Worm (Caenorhabditis elegans) whole organism, L1 larva: Measurements from ENCODE around the gene nas-15.
A peak's percentile ranks its signal among the peaks of the same experiment; 100 is the strongest.

Experiments
- C04F5.9 ChIP-seq: sonication (generic microtip); optimal IDR thresholded peaks from 2 replicates; lab custom pipeline; 2016; ENCODE audit warnings: missing genetic modification characterization, missing compliant biosample characterization
- C16A3.4 ChIP-seq: fragments of 150-350 bp; optimal IDR thresholded peaks from 2 replicates; lab custom pipeline; 2014; ENCODE audit warnings: missing biosample characterization, missing genetic modification characterization
- C34B4.2 ChIP-seq: sonication (generic microtip); optimal IDR thresholded peaks from 2 replicates; lab custom pipeline; 2017; ENCODE audit warnings: mild to moderate bottlenecking, missing genetic modification characterization, missing compliant biosample characterization
- Y116A8C.19 ChIP-seq: sonication (generic microtip); optimal IDR thresholded peaks from 2 replicates; lab custom pipeline; 2016; ENCODE audit warnings: missing compliant biosample characterization, missing genetic modification characterization, borderline replicate concordance
- alr-1 ChIP-seq: fragments of 200-800 bp; sonication (Bioruptor generic); optimal IDR thresholded peaks from 2 replicates; lab custom pipeline; 2018; ENCODE audit warnings: borderline replicate concordance, mild to moderate bottlenecking, missing genetic modification characterization, missing compliant biosample characterization
- aly-2 ChIP-seq: fragments of 150-350 bp; optimal IDR thresholded peaks from 2 replicates; lab custom pipeline; 2014; ENCODE audit warnings: missing biosample characterization, missing genetic modification characterization
- blmp-1 ChIP-seq: fragments of 150-350 bp; optimal IDR thresholded peaks from 2 replicates; lab custom pipeline; 2014; ENCODE audit warnings: missing biosample characterization, missing genetic modification characterization
- ceh-63 ChIP-seq: fragments of 200-800 bp; sonication (Bioruptor generic); optimal IDR thresholded peaks from 2 replicates; lab custom pipeline; 2018; ENCODE audit warnings: mild to moderate bottlenecking, missing genetic modification characterization, missing compliant biosample characterization
- ceh-8 ChIP-seq: fragments of 200-800 bp; sonication (Bioruptor generic); optimal IDR thresholded peaks from 2 replicates; lab custom pipeline; 2018; ENCODE audit warnings: mild to moderate bottlenecking, missing genetic modification characterization, moderate library complexity, missing compliant biosample characterization
- ceh-82 ChIP-seq, 3 experiments: fragments of 150-350 bp in 1 of 3; sonication (generic microtip) in 2 of 3; optimal IDR thresholded peaks; 2 replicates each; lab custom pipeline; 2014 to 2017; ENCODE audit warnings: missing biosample characterization in 3 of 3, missing genetic modification characterization in 3 of 3
- ces-1 ChIP-seq: fragments of 150-350 bp; optimal IDR thresholded peaks from 2 replicates; lab custom pipeline; 2014; ENCODE audit warnings: missing biosample characterization, missing genetic modification reagents, missing genetic modification characterization
- dpl-1 ChIP-seq, 3 experiments: fragments of 150-350 bp in 2 of 3; sonication (generic microtip) in 1 of 3; optimal IDR thresholded peaks; 2 replicates each; lab custom pipeline; 2014 to 2017; ENCODE audit warnings: missing biosample characterization in 3 of 3, missing genetic modification characterization in 3 of 3, missing genetic modification reagents in 3 of 3
- efl-1 ChIP-seq, 4 experiments: fragments of 150-350 bp; optimal IDR thresholded peaks in 3 of 4; peaks in 1 of 4; 1 replicate in 1 of 4; 2 replicates in 3 of 4; lab custom pipeline; 2014; ENCODE audit warnings: missing biosample characterization in 2 of 4, missing genetic modification characterization in 2 of 4, missing genetic modification reagents in 2 of 4
- egl-27 ChIP-seq, 2 experiments: fragments of 150-350 bp in 1 of 2; sonication (generic microtip); optimal IDR thresholded peaks; 3 replicates each; lab custom pipeline; 2017 to 2018; ENCODE audit warnings: missing biosample characterization in 2 of 2, missing genetic modification characterization in 2 of 2, missing genetic modification reagents in 2 of 2
- elt-3 ChIP-seq, 6 experiments: fragments of 150-350 bp in 1 of 6; sonication (generic microtip); optimal IDR thresholded peaks; 2 replicates each; lab custom pipeline; 2017 to 2018; ENCODE audit warnings: missing biosample characterization in 6 of 6, missing genetic modification characterization in 6 of 6, inconsistent platforms in 1 of 6
- ets-5 ChIP-seq: fragments of 200-800 bp; sonication (Bioruptor generic); IDR thresholded peaks from 2 replicates; pipeline ENCODE4 v1.3.6; 2022; ENCODE audit warnings: missing genetic modification characterization, missing compliant biosample characterization
- fkh-10 ChIP-seq: sonication (generic microtip); optimal IDR thresholded peaks from 2 replicates; lab custom pipeline; 2017; ENCODE audit warnings: missing biosample characterization, missing genetic modification reagents, missing genetic modification characterization
- fkh-4 ChIP-seq: sonication (generic microtip); optimal IDR thresholded peaks from 2 replicates; lab custom pipeline; 2016; ENCODE audit warnings: missing compliant biosample characterization, missing genetic modification characterization, borderline replicate concordance
- fkh-8 ChIP-seq: sonication (generic microtip); optimal IDR thresholded peaks from 2 replicates; lab custom pipeline; 2016; ENCODE audit warnings: mild to moderate bottlenecking, missing genetic modification characterization, missing compliant biosample characterization
- fos-1 ChIP-seq: fragments of 150-350 bp; optimal IDR thresholded peaks from 2 replicates; lab custom pipeline; 2014; ENCODE audit warnings: missing biosample characterization, missing genetic modification characterization
- hlh-17 ChIP-seq: fragments of 200-800 bp; sonication (Bioruptor generic); optimal IDR thresholded peaks from 2 replicates; lab custom pipeline; 2018; ENCODE audit warnings: missing genetic modification characterization, mild to moderate bottlenecking, missing compliant biosample characterization, moderate library complexity, borderline replicate concordance
- hlh-4 ChIP-seq: sonication (generic microtip); optimal IDR thresholded peaks from 2 replicates; lab custom pipeline; 2016; ENCODE audit warnings: mild to moderate bottlenecking, missing genetic modification characterization, missing compliant biosample characterization
- irx-1 ChIP-seq: sonication (generic microtip); optimal IDR thresholded peaks from 2 replicates; lab custom pipeline; 2016; ENCODE audit warnings: missing genetic modification characterization, missing compliant biosample characterization
- isw-1 ChIP-seq: fragments of 200-800 bp; sonication (Bioruptor generic); IDR thresholded peaks from 2 replicates; pipeline ENCODE4 v1.3.6; 2022; ENCODE audit warnings: missing genetic modification characterization, missing compliant biosample characterization
- lin-13 ChIP-seq: fragments of 150-350 bp; optimal IDR thresholded peaks from 2 replicates; lab custom pipeline; 2014; ENCODE audit warnings: missing biosample characterization, missing genetic modification reagents, missing genetic modification characterization
- lin-14 ChIP-seq: fragments of 200-800 bp; sonication (Bioruptor generic); optimal IDR thresholded peaks from 2 replicates; lab custom pipeline; 2018; ENCODE audit warnings: mild to moderate bottlenecking, missing genetic modification characterization, moderate library complexity, missing compliant biosample characterization
- lin-35 ChIP-seq, 2 experiments: fragments of 150-350 bp; optimal IDR thresholded peaks; 2 replicates each; lab custom pipeline; 2014; ENCODE audit warnings: missing biosample characterization in 2 of 2, missing genetic modification characterization in 2 of 2, missing genetic modification reagents in 2 of 2
- lin-39 ChIP-seq: fragments of 150-350 bp; optimal IDR thresholded peaks from 2 replicates; lab custom pipeline; 2014; ENCODE audit warnings: missing biosample characterization, missing genetic modification reagents, missing genetic modification characterization
- lsy-2 ChIP-seq, 2 experiments: fragments of 150-350 bp; optimal IDR thresholded peaks; 2 replicates each; lab custom pipeline; 2014; ENCODE audit warnings: missing biosample characterization in 2 of 2, missing genetic modification characterization in 2 of 2
- mab-9 ChIP-seq: fragments of 200-800 bp; sonication (Bioruptor generic); IDR thresholded peaks from 2 replicates; pipeline ENCODE4 v1.3.6; 2022; ENCODE audit warnings: missing genetic modification reagents, missing genetic modification characterization, missing compliant biosample characterization
- mep-1 ChIP-seq: fragments of 150-350 bp; optimal IDR thresholded peaks from 2 replicates; lab custom pipeline; 2014; ENCODE audit warnings: missing biosample characterization, missing genetic modification characterization
- nhr-19 ChIP-seq: fragments of 200-800 bp; sonication (Bioruptor generic); conservative IDR thresholded peaks from 2 replicates; pipeline ENCODE4 v1.3.6; 2022; ENCODE audit warnings: missing genetic modification characterization, missing compliant biosample characterization
- nhr-20 ChIP-seq: sonication (generic microtip); optimal IDR thresholded peaks from 2 replicates; lab custom pipeline; 2016; ENCODE audit warnings: mild to moderate bottlenecking, missing genetic modification characterization, missing compliant biosample characterization
- nhr-237 ChIP-seq: fragments of 150-350 bp; optimal IDR thresholded peaks from 2 replicates; lab custom pipeline; 2014; ENCODE audit warnings: missing biosample characterization, missing genetic modification characterization
- nhr-28 ChIP-seq: fragments of 150-350 bp; optimal IDR thresholded peaks from 2 replicates; lab custom pipeline; 2014; ENCODE audit warnings: missing biosample characterization, missing genetic modification characterization
- nhr-47 ChIP-seq: sonication (generic microtip); optimal IDR thresholded peaks from 2 replicates; lab custom pipeline; 2016; ENCODE audit warnings: mild to moderate bottlenecking, missing genetic modification characterization, moderate library complexity, missing compliant biosample characterization
- nhr-84 ChIP-seq: sonication (generic microtip); optimal IDR thresholded peaks from 2 replicates; lab custom pipeline; 2017; ENCODE audit warnings: missing biosample characterization, missing genetic modification characterization
- nhr-85 ChIP-seq: sonication (generic microtip); peaks from one replicate; lab custom pipeline; 2016; ENCODE audit warnings: missing genetic modification characterization, inconsistent platforms, missing compliant biosample characterization
- pax-3 ChIP-seq: fragments of 200-800 bp; sonication (Bioruptor generic); optimal IDR thresholded peaks from 2 replicates; lab custom pipeline; 2018; ENCODE audit warnings: mild to moderate bottlenecking, missing genetic modification characterization, moderate library complexity, missing compliant biosample characterization
- pqm-1 ChIP-seq: sonication (generic microtip); optimal IDR thresholded peaks from 3 replicates; lab custom pipeline; 2017; ENCODE audit warnings: missing biosample characterization, missing genetic modification characterization
- rnt-1 ChIP-seq: sonication (generic microtip); optimal IDR thresholded peaks from 2 replicates; lab custom pipeline; 2016; ENCODE audit warnings: mild to moderate bottlenecking, missing genetic modification characterization, moderate library complexity, missing compliant biosample characterization
- skn-1 ChIP-seq: fragments of 150-350 bp; optimal IDR thresholded peaks from 2 replicates; lab custom pipeline; 2014; ENCODE audit warnings: missing biosample characterization, missing genetic modification characterization
- snpc-4 ChIP-seq: fragments of 150-350 bp; optimal IDR thresholded peaks from 2 replicates; lab custom pipeline; 2014; ENCODE audit warnings: missing biosample characterization, missing genetic modification characterization
- snu-23 ChIP-seq: sonication (generic microtip); optimal IDR thresholded peaks from 2 replicates; lab custom pipeline; 2016; ENCODE audit warnings: missing genetic modification characterization, missing compliant biosample characterization
- swsn-7 ChIP-seq: sonication (generic microtip); optimal IDR thresholded peaks from 2 replicates; lab custom pipeline; 2016; ENCODE audit warnings: missing genetic modification characterization, missing compliant biosample characterization
- tbx-2 ChIP-seq: sonication (generic microtip); optimal IDR thresholded peaks from 2 replicates; lab custom pipeline; 2016; ENCODE audit warnings: missing genetic modification characterization, missing compliant biosample characterization
- unc-130 ChIP-seq: fragments of 150-350 bp; optimal IDR thresholded peaks from 2 replicates; lab custom pipeline; 2017; ENCODE audit warnings: missing biosample characterization, missing genetic modification characterization, inconsistent platforms
- unc-30 ChIP-seq: sonication (generic microtip); optimal IDR thresholded peaks from 2 replicates; lab custom pipeline; 2017; ENCODE audit warnings: missing biosample characterization, missing genetic modification characterization
- unc-62 ChIP-seq: fragments of 150-350 bp; optimal IDR thresholded peaks from 2 replicates; lab custom pipeline; 2014; ENCODE audit warnings: missing biosample characterization, missing genetic modification reagents, missing genetic modification characterization
- vab-15 ChIP-seq: sonication (generic microtip); optimal IDR thresholded peaks from 2 replicates; lab custom pipeline; 2017; ENCODE audit warnings: missing genotype, mild to moderate bottlenecking, missing genetic modification characterization, missing compliant biosample characterization
- zip-4 ChIP-seq: fragments of 200-800 bp; sonication (Bioruptor generic); optimal IDR thresholded peaks from 2 replicates; lab custom pipeline; 2018; ENCODE audit warnings: mild to moderate bottlenecking, missing genetic modification characterization, moderate library complexity, missing compliant biosample characterization
- ztf-11 ChIP-seq, 2 experiments: sonication (generic microtip); optimal IDR thresholded peaks; 2 replicates each; lab custom pipeline; 2016 to 2017; ENCODE audit warnings: missing genetic modification characterization in 2 of 2, missing biosample characterization in 1 of 2, missing compliant biosample characterization in 1 of 2

Gene nas-15

DNA sequence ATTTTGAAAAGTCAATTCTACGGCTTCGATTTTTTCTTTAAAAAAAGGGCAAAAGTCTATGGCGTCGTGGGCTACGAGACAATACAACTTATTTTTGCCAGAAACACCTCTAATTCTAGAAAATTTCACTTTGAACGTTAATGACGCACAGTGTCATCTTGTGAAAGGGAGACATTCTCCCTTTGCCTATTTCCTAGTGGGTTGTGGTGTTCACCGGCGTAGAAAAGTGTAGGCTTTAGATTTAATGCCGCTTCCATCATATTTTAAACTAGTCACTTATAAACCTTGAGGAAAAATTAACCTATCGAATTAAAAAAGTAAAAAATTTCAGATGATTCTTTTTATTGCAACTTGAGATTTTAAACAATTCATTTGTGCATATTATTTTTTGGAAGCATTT is 7.8 kb downstream of the nas-15 start (continued):
- TF ChIP-seq ets-5 = no peak
- no peak for TF ChIP-seq fos-1
- no peak for TF ChIP-seq isw-1 (GFP tag; lab: Robert Waterston, UW)
- TF ChIP-seq nhr-20 (tag; lab: Kevin White, UChicago) = peak; percentile 26
- TF ChIP-seq C34B4.2 = no peak
- TF ChIP-seq nhr-237 (tag; lab: Kevin White, UChicago) = no peak
- no peak for TF ChIP-seq ces-1
- TF ChIP-seq irx-1 (tag; lab: Kevin White, UChicago) = peak; percentile 13
- TF ChIP-seq lin-39 = no peak
- TF ChIP-seq nhr-28 (tag; lab: Kevin White, UChicago) = no peak
- TF ChIP-seq nhr-19 = no peak; the same call in 1 of the 2 replicates
- TF ChIP-seq unc-130 (tag; lab: Kevin White, UChicago) = no peak
- TF ChIP-seq vab-15 = no peak
- TF ChIP-seq unc-30 (tag; lab: Kevin White, UChicago) = no peak
- TF ChIP-seq ceh-63 (GFP tag; lab: Kevin White, UChicago) = no peak
- TF ChIP-seq hlh-17 = no peak
- TF ChIP-seq aly-2 (tag; lab: Kevin White, UChicago) = no peak
- TF ChIP-seq ceh-82 (tag; optimal IDR thresholded peaks at IDR 0.05; lab: Kevin White, UChicago) = peak in 1 of 3 experiments; percentile 34
- TF ChIP-seq elt-3 (tag; optimal IDR thresholded peaks at IDR 0.05; lab: Kevin White, UChicago) = no peak
- no peak for TF ChIP-seq zip-4
- no peak for TF ChIP-seq fkh-4 (tag; lab: Kevin White, UChicago)
- peak; percentile 68 for TF ChIP-seq nhr-85 (tag; lab: Kevin White, UChicago)
- no peak for TF ChIP-seq skn-1 (tag; lab: Kevin White, UChicago)
- no peak for TF ChIP-seq Y116A8C.19
- peak; percentile 51 for TF ChIP-seq rnt-1 (tag; lab: Kevin White, UChicago)
- TF ChIP-seq fkh-10 = no peak
- TF ChIP-seq pqm-1 (tag; lab: Kevin White, UChicago) = no peak
- TF ChIP-seq blmp-1 = no peak
- TF ChIP-seq alr-1 (tag; lab: Kevin White, UChicago) = no peak
- TF ChIP-seq nhr-84 (tag; lab: Kevin White, UChicago) = no peak
- no peak for TF ChIP-seq mep-1 (tag; lab: Kevin White, UChicago)
- no peak for TF ChIP-seq lin-14 (GFP tag; lab: Kevin White, UChicago)
- no peak for TF ChIP-seq ztf-11 (tag; optimal IDR thresholded peaks at IDR 0.05; lab: Kevin White, UChicago)
- TF ChIP-seq lin-13 (GFP tag; lab: Kevin White, UChicago) = no peak
- TF ChIP-seq ceh-8 (GFP tag; lab: Kevin White, UChicago) = peak; percentile 29
- peak; percentile 11 for TF ChIP-seq tbx-2 (tag; lab: Kevin White, UChicago)
- no peak for TF ChIP-seq hlh-4 (tag; lab: Kevin White, UChicago)
- no peak for TF ChIP-seq efl-1 (optimal IDR thresholded peaks at IDR 0.05; lab: Kevin White, UChicago)
- TF ChIP-seq efl-1 (GFP tag; optimal IDR thresholded peaks at IDR 0.05 in 1 of 2; lab: Kevin White, UChicago) = peak in 1 of 2 experiments; percentile 69

DNA sequence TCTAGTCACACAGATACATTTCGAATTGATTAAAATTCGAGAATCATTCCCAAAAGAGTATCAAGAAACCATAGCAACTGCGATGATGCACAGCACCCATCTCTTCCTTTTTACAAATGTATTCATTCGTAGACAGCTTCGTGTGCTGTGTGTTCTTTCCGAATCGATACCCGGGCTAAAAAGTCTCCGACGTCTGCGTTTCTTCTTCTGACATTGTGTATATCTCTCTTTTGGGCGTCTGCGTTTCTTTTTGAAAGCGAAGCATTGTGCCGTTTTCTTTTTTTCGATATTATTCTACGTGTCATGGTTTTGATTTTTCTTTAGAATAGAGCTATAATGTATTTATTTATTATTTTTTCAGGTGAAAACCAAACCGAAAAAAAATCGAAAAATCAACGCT is 10.5 kb downstream of the nas-15 start, which contains the start of gene attf-5:
TSS of gene attf-5 (plus strand) at position 362 of the 400 bp plus-strand sequence.
- TF ChIP-seq fkh-8 (tag; lab: Kevin White, UChicago) = no peak
- peak; percentile 21 for TF ChIP-seq blmp-1
- peak; percentile 29 for TF ChIP-seq nhr-47 (tag; lab: Kevin White, UChicago)
- TF ChIP-seq ceh-8 (GFP tag; lab: Kevin White, UChicago) = no peak
- TF ChIP-seq unc-62 (GFP tag; lab: Kevin White, UChicago) = no peak
- no peak for TF ChIP-seq C04F5.9
- TF ChIP-seq swsn-7 = peak; percentile 4
- TF ChIP-seq lsy-2 (tag; optimal IDR thresholded peaks at IDR 0.05; lab: Kevin White, UChicago) = peak in 1 of 2 experiments; percentile 35
- peak in 1 of 2 experiments; percentile 33 for TF ChIP-seq lin-35 (GFP tag; optimal IDR thresholded peaks at IDR 0.05; lab: Kevin White, UChicago)
- TF ChIP-seq skn-1 (tag; lab: Kevin White, UChicago) = peak; percentile 43
- peak; percentile 28 for TF ChIP-seq snu-23 (GFP tag; lab: Kevin White, UChicago)
- peak; percentile 34 for TF ChIP-seq mep-1 (tag; lab: Kevin White, UChicago)
- TF ChIP-seq C16A3.4 (tag; lab: Kevin White, UChicago) = no peak
- no peak for TF ChIP-seq nhr-28 (tag; lab: Kevin White, UChicago)
- peak; percentile 29 for TF ChIP-seq nhr-20 (tag; lab: Kevin White, UChicago)
- no peak for TF ChIP-seq snpc-4 (tag; lab: Kevin White, UChicago)
- no peak for TF ChIP-seq egl-27 (tag; optimal IDR thresholded peaks at IDR 0.05; lab: Kevin White, UChicago)
- no peak for TF ChIP-seq pax-3 (tag; lab: Kevin White, UChicago)
- TF ChIP-seq aly-2 (tag; lab: Kevin White, UChicago) = no peak
- peak; percentile 29 for TF ChIP-seq rnt-1 (tag; lab: Kevin White, UChicago)
- no peak for TF ChIP-seq fkh-10
- no peak for TF ChIP-seq dpl-1 (GFP tag; optimal IDR thresholded peaks at IDR 0.05; lab: Kevin White, UChicago)
- TF ChIP-seq mab-9 = no peak
